Fruit fly (Drosophila melanogaster): ENCODE data around the gene Cyt-b5-r.
A peak's percentile ranks its signal among the peaks of the same experiment; 100 is the strongest.

DNA sequence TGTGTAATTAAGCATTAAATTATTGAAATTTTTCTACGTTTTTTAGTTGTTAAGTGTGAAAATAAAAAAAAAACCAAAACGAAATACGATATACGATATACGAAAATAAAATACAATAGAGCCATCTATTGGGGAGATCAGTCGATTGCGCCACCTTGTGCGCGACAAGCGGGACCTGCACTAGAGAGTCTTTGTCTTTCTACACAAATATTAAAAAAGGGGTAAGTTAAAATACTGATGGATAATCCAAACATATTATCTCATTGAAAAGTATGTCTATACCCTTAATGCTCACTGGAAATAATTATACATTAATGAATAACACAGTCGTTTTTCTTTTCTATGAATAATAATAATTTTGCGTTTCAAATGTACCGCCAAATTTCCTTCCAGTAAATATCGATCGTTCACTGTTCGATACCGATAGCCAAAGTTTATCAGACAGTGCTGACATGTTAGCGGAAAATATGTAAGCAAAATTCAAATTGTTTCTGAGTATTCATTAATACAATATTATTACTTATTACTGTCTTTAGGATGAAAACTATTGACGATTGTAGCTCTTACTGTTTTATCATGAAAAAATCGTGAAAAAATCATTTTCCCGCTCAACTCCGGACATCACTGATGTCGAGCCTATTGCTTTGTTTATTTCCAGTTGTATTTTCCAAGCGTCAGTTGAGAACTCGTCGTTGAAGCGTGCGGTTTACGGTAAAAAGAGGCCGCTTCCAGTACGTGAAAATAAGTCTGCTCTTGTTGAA lies 25.6 kb upstream of the Cyt-b5-r start, which contains the start of gene mdy:
- TF ChIP-seq brk (GFP tag; optimal IDR thresholded peaks at IDR 0.05) (peak; percentile 77), OdsH (GFP tag; optimal IDR thresholded peaks at IDR 0.05) (peak; percentile 73)
